Fruit fly (Drosophila melanogaster) S2 (cell line): ENCODE measurements around the gene Sgs7.

Source experiments
- CG8478 ChIP-seq: fragments of >200 bp; optimal IDR thresholded peaks from 2 replicates; lab custom pipeline; 2018
- CTCF ChIP-seq, 2 experiments: fragments of >200 bp; optimal IDR thresholded peaks; 2 replicates each; lab custom pipeline; 2018

DNA sequence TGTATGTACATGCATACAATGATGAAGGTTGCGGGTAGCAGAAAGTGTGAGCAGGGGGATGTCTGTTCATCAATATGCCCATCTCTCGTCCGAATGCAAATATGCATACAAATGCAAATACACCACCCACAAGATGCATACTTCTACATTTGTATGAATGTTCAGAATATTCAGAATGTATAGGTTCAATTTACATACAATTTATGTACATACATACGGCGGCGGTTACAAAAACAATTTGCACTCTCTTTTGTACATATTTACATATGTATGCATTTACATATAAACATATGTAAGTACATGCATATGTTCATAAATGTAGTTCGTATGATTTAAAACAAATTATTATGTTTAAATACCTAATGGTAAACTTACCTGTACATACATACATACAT is 17.8 kb upstream of the Sgs7 start:
- TF ChIP-seq CTCF (optimal IDR thresholded peaks at IDR 0.05; lab: Kevin White, UChicago) = no peak
- no peak for TF ChIP-seq CG8478 (lab: Kevin White, UChicago)
